Fruit fly (Drosophila melanogaster) whole organism, prepupa: ENCODE results near the gene Wnt10.

Experiments
- Blimp-1 ChIP-seq: fragments of 200-800 bp; sonication (Bioruptor generic); optimal IDR thresholded peaks from 3 replicates; lab custom pipeline; 2017; ENCODE audit warnings: missing biosample characterization, missing genetic modification characterization, mild to moderate bottlenecking, moderate library complexity, missing genetic modification reagents
- CG10631 ChIP-seq: fragments of 200-800 bp; sonication (Bioruptor generic); optimal IDR thresholded peaks from 2 replicates; lab custom pipeline; 2016; ENCODE audit warnings: missing biosample characterization, missing genetic modification characterization
- CG11294 ChIP-seq: fragments of 200-800 bp; sonication (Bioruptor generic); IDR thresholded peaks from 2 replicates; pipeline ENCODE4 v1.3.6; 2022; ENCODE audit warnings: missing biosample characterization, missing genetic modification characterization
- CG11902 ChIP-seq: fragments of 200-800 bp; sonication (Bioruptor generic); optimal IDR thresholded peaks from 3 replicates; lab custom pipeline; 2016; ENCODE audit warnings: missing biosample characterization, missing genetic modification characterization
- CG15336 ChIP-seq: fragments of 200-800 bp; sonication (Bioruptor generic); IDR thresholded peaks from 2 replicates; pipeline ENCODE4 v1.3.6; 2022; ENCODE audit warnings: missing biosample characterization, missing genetic modification characterization
- CG1621 ChIP-seq: fragments of 200-800 bp; sonication (Bioruptor generic); optimal IDR thresholded peaks from 3 replicates; lab custom pipeline; 2018; ENCODE audit warnings: missing biosample characterization, mild to moderate bottlenecking, missing genetic modification characterization
- CG16779 ChIP-seq: fragments of 200-800 bp; sonication (Bioruptor generic); optimal IDR thresholded peaks from 3 replicates; lab custom pipeline; 2017; ENCODE audit warnings: missing biosample characterization, mild to moderate bottlenecking, missing genetic modification characterization
- CG3032 ChIP-seq: fragments of 200-800 bp; optimal IDR thresholded peaks from 2 replicates; lab custom pipeline; 2019; ENCODE audit warnings: missing biosample characterization, mild to moderate bottlenecking, missing genetic modification characterization, moderate library complexity
- CG31627 ChIP-seq: fragments of 200-800 bp; sonication (Bioruptor generic); optimal IDR thresholded peaks from 3 replicates; lab custom pipeline; 2016; ENCODE audit warnings: missing biosample characterization, missing genetic modification characterization
- CG34406 ChIP-seq: fragments of 200-800 bp; sonication (Bioruptor generic); optimal IDR thresholded peaks from 3 replicates; lab custom pipeline; 2016; ENCODE audit warnings: missing biosample characterization, missing genetic modification characterization
- CG6276 ChIP-seq: fragments of 200-800 bp; sonication (Bioruptor generic); optimal IDR thresholded peaks from 2 replicates; lab custom pipeline; 2017; ENCODE audit warnings: missing biosample characterization, mild to moderate bottlenecking, missing genetic modification characterization
- CG6854 ChIP-seq: fragments of 200-800 bp; sonication (Bioruptor generic); optimal IDR thresholded peaks from 2 replicates; lab custom pipeline; 2017; ENCODE audit warnings: missing biosample characterization, mild to moderate bottlenecking, missing genetic modification characterization
- CG8319 ChIP-seq: fragments of 200-800 bp; sonication (Bioruptor generic); optimal IDR thresholded peaks from 3 replicates; lab custom pipeline; 2016; ENCODE audit warnings: missing biosample characterization, missing genetic modification characterization
- CG8632 ChIP-seq: fragments of 200-800 bp; sonication (Bioruptor generic); optimal IDR thresholded peaks from 3 replicates; lab custom pipeline; 2016; ENCODE audit warnings: missing biosample characterization, missing genetic modification characterization
- CG9139 ChIP-seq: fragments of 200-800 bp; sonication (Bioruptor generic); optimal IDR thresholded peaks from 3 replicates; lab custom pipeline; 2017; ENCODE audit warnings: missing biosample characterization, mild to moderate bottlenecking, missing genetic modification characterization
- Eip75B ChIP-seq: fragments of 200-800 bp; sonication (Bioruptor generic); optimal IDR thresholded peaks from 3 replicates; lab custom pipeline; 2016; ENCODE audit warnings: missing biosample characterization, missing genetic modification characterization
- Eip78C ChIP-seq: fragments of 200-800 bp; sonication (Bioruptor generic); peaks from one replicate; lab custom pipeline; 2016; ENCODE audit warnings: missing biosample characterization, missing genetic modification characterization
- Eip93F ChIP-seq: fragments of 200-800 bp; sonication (Bioruptor generic); optimal IDR thresholded peaks from 2 replicates; lab custom pipeline; 2016; ENCODE audit warnings: missing biosample characterization, mild to moderate bottlenecking, missing genetic modification characterization
- Ets21C ChIP-seq: fragments of 200-800 bp; sonication (Bioruptor generic); optimal IDR thresholded peaks from 3 replicates; lab custom pipeline; 2016; ENCODE audit warnings: missing biosample characterization, missing genetic modification characterization
- Ets96B ChIP-seq: fragments of 200-800 bp; optimal IDR thresholded peaks from 2 replicates; lab custom pipeline; 2019; ENCODE audit warnings: missing biosample characterization, mild to moderate bottlenecking, missing genetic modification characterization, moderate library complexity
- Gug ChIP-seq: fragments of 200-800 bp; sonication (Bioruptor generic); IDR thresholded peaks from 2 replicates; pipeline ENCODE4 v1.3.6; 2022; ENCODE audit warnings: missing biosample characterization, missing genetic modification characterization
- Hr39 ChIP-seq: fragments of 200-800 bp; sonication (Bioruptor generic); optimal IDR thresholded peaks from 2 replicates; lab custom pipeline; 2016; ENCODE audit warnings: missing biosample characterization, missing genetic modification characterization
- Hr4 ChIP-seq: fragments of 200-800 bp; sonication (Bioruptor generic); optimal IDR thresholded peaks from 3 replicates; lab custom pipeline; 2016; ENCODE audit warnings: missing biosample characterization, missing genetic modification characterization
- Lpt ChIP-seq: fragments of 200-800 bp; sonication (Bioruptor generic); optimal IDR thresholded peaks from 3 replicates; lab custom pipeline; 2016; ENCODE audit warnings: missing biosample characterization, missing genetic modification characterization
- Met ChIP-seq: fragments of 200-800 bp; sonication (Bioruptor generic); optimal IDR thresholded peaks from 3 replicates; lab custom pipeline; 2016; ENCODE audit warnings: missing biosample characterization, missing genetic modification characterization
- OdsH ChIP-seq: fragments of 200-800 bp; sonication (Bioruptor generic); optimal IDR thresholded peaks from 3 replicates; lab custom pipeline; 2016; ENCODE audit warnings: missing biosample characterization, missing genetic modification characterization
- Sox102F ChIP-seq: fragments of 200-800 bp; sonication (Bioruptor generic); optimal IDR thresholded peaks from 2 replicates; lab custom pipeline; 2016; ENCODE audit warnings: missing biosample characterization, mild to moderate bottlenecking, missing genetic modification characterization
- Sox15 ChIP-seq: fragments of 200-800 bp; sonication (Bioruptor generic); optimal IDR thresholded peaks from 3 replicates; lab custom pipeline; 2016; ENCODE audit warnings: missing biosample characterization, missing genetic modification characterization
- achi ChIP-seq: fragments of 200-800 bp; sonication (Bioruptor generic); optimal IDR thresholded peaks from 3 replicates; lab custom pipeline; 2016; ENCODE audit warnings: missing biosample characterization, missing genetic modification characterization
- acj6 ChIP-seq: fragments of 200-800 bp; sonication (Bioruptor generic); optimal IDR thresholded peaks from 3 replicates; lab custom pipeline; 2016; ENCODE audit warnings: missing biosample characterization, missing genetic modification characterization
- dac ChIP-seq: fragments of 200-800 bp; sonication (Bioruptor generic); optimal IDR thresholded peaks from 2 replicates; lab custom pipeline; 2017; ENCODE audit warnings: missing biosample characterization, mild to moderate bottlenecking, missing genetic modification characterization
- dsx ChIP-seq: fragments of 200-800 bp; optimal IDR thresholded peaks from 3 replicates; lab custom pipeline; 2019; ENCODE audit warnings: missing biosample characterization, mild to moderate bottlenecking, missing genetic modification characterization, moderate library complexity; ENCODE audit not compliant: poor library complexity, severe bottlenecking
- esn ChIP-seq: fragments of 200-800 bp; sonication (Bioruptor generic); optimal IDR thresholded peaks from 2 replicates; lab custom pipeline; 2016; ENCODE audit warnings: missing biosample characterization, mild to moderate bottlenecking, missing genetic modification characterization, moderate library complexity
- fd59A ChIP-seq: fragments of 200-800 bp; sonication (Bioruptor generic); optimal IDR thresholded peaks from 2 replicates; lab custom pipeline; 2017; ENCODE audit warnings: missing biosample characterization, mild to moderate bottlenecking, missing genetic modification characterization, missing genetic modification reagents
- fd85E ChIP-seq: fragments of 200-800 bp; sonication (Bioruptor generic); optimal IDR thresholded peaks from 3 replicates; lab custom pipeline; 2016; ENCODE audit warnings: missing biosample characterization, missing genetic modification characterization
- lz ChIP-seq: fragments of 200-800 bp; sonication (Bioruptor generic); optimal IDR thresholded peaks from 3 replicates; lab custom pipeline; 2016; ENCODE audit warnings: missing biosample characterization, missing genetic modification characterization
- net ChIP-seq: fragments of 200-800 bp; sonication (Bioruptor generic); optimal IDR thresholded peaks from 3 replicates; lab custom pipeline; 2016; ENCODE audit warnings: missing biosample characterization, missing genetic modification characterization
- pdm3 ChIP-seq: fragments of 200-800 bp; sonication (Bioruptor generic); optimal IDR thresholded peaks from 3 replicates; lab custom pipeline; 2016; ENCODE audit warnings: missing biosample characterization, missing genetic modification characterization
- salr ChIP-seq, 2 experiments: fragments of 200-800 bp; sonication (Bioruptor generic); optimal IDR thresholded peaks; 3 replicates each; lab custom pipeline; 2016 to 2018; ENCODE audit warnings: missing biosample characterization in 2 of 2, missing genetic modification characterization in 2 of 2, mild to moderate bottlenecking in 1 of 2
- spab ChIP-seq: fragments of 200-800 bp; sonication (Bioruptor generic); optimal IDR thresholded peaks from 2 replicates; lab custom pipeline; 2017; ENCODE audit warnings: missing biosample characterization, mild to moderate bottlenecking, missing genetic modification characterization, missing genetic modification reagents
- ss ChIP-seq, 2 experiments: fragments of 200-800 bp; sonication (Bioruptor generic); optimal IDR thresholded peaks; 2 replicates in 1 of 2; 3 replicates in 1 of 2; lab custom pipeline; 2017 to 2018; ENCODE audit warnings: mild to moderate bottlenecking in 2 of 2, missing biosample characterization in 2 of 2, missing genetic modification characterization in 2 of 2, moderate library complexity in 1 of 2
- svp ChIP-seq: fragments of 200-800 bp; sonication (Bioruptor generic); peaks from one replicate; lab custom pipeline; 2016; ENCODE audit warnings: missing biosample characterization, missing genetic modification characterization
- topi ChIP-seq: fragments of 200-800 bp; sonication (Bioruptor generic); optimal IDR thresholded peaks from 3 replicates; lab custom pipeline; 2016; ENCODE audit warnings: missing biosample characterization, missing genetic modification characterization
- vri ChIP-seq: fragments of 200-800 bp; sonication (Bioruptor generic); optimal IDR thresholded peaks from 3 replicates; lab custom pipeline; 2016; ENCODE audit warnings: missing biosample characterization, mild to moderate bottlenecking, missing genetic modification characterization

Gene Wnt10

DNA sequence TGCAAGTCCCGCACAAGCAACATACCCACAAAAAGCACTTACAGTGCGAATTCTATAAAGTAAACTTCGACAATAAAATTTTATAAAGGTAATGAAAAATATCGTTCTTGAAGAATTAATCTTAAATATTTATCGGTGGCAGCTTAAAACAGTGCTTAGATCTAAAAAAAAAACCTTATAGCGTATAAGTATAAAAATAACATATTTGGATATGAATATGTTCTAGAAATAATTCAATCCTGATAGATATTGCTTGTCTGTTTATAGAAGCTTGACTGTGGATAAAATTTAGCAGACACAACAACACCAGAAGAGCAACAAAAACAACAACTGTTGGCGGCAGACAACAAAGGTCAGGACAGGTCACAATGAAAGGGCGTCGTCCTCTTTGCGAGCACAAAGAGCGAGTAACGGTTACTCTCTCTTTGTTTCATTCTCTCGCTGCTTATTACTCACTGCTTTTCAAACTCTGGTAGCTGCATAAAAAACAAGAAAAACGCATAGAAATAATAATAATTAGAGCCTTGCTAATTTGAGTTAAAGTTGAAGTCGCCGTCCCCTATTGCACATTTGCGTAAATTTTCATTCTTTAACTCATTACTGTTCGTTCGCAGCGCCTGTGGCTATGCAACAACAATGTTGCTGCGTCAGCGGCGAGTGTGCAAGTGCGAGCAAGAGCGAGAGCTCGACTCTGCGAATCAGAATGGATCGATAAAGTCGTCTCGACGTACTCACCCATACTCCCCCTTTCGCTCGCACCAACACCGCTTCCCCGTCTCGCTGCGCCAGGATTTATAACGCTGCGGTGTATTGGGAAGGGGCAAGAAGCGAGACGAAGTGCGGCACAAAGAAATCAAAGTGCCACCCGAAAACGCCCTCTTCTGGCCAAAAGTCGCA, 56.5 kb downstream of the Wnt10 start (continued):
- TF ChIP-seq Ets21C (peak; percentile 62), fd59A (GFP tag; lab: Kevin White, UChicago) (peak; percentile 44), CG1621 (no peak), Sox15 (no peak), Ets96B (peak; percentile 58), Hr39 (peak; percentile 69), dsx (GFP tag; lab: Kevin White, UChicago) (peak; percentile 87), ss (GFP tag; optimal IDR thresholded peaks at IDR 0.05; lab: Kevin White, UChicago) (peak in 1 of 2 experiments; percentile 76), Blimp-1 (GFP tag; lab: Kevin White, UChicago) (peak; percentile 62), acj6 (GFP tag; lab: Kevin White, UChicago) (peak; percentile 30), vri (no peak), lz (GFP tag; lab: Kevin White, UChicago) (peak; percentile 85), Eip78C (GFP tag; lab: Kevin White, UChicago) (peak; percentile 86), Sox102F (GFP tag; lab: Kevin White, UChicago) (peak; percentile 79), Met (GFP tag; lab: Kevin White, UChicago) (peak; percentile 92), CG6276 (peak; percentile 34), Lpt (GFP tag; lab: Kevin White, UChicago) (no peak), pdm3 (GFP tag; lab: Kevin White, UChicago) (peak; percentile 65), dac (GFP tag; lab: Kevin White, UChicago) (no peak), Hr4 (peak; percentile 44)
- TF ChIP-seq, all 60 proteins: peak for 47

DNA sequence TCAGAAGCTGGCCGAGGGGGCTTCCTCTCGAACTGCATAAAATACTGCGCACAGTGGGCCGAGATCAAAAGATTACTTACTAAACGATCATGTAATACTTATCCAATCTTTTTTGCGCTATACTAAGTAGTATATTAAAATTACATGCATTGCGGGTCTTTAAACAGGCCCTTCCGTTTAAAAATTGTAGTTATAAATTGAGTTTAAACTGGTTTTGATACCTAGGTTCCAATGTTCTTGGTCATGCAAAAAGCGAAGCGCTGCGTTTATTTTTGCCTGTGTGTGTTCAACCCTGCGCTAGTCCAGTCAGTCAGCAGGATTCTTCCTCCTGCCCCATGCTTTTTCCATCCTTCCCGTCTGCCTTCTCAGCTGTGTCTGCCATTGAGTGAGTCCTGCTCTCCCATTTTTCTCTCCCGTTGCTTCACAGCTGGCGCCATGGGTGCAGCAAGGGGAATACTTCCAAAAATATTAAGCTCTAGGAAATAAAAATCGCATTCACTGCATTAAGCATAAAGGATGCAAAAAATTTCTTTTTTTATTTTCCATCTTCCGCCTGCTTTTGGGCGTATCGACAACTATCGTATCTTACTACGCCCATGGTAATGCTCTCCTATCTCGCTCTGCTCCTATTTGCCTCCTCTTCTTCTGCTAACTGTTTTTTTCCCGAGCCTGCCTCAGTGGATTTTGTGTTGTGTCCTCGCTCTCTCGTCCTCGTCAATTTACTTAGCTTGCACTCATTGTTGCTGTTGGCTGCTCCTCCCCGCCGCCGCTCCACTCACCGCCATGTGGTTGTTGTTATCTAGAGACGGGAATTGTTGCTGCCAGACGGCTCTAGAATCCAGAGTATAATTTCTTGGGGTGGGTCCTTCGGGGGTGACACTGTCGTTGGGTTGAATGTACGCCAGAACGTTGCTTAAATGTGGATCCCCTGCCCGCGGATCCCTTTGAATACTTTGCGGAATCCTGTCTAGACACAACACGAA, 57.4 kb downstream of the Wnt10 start:
- TF ChIP-seq CG16779 (tag; lab: Kevin White, UChicago): peak; percentile 70
- peak; percentile 63 to 90 for TF ChIP-seq salr (GFP tag; optimal IDR thresholded peaks at IDR 0.05; lab: Kevin White, UChicago)
- peak; percentile 92 for TF ChIP-seq CG3032 (tag; lab: Kevin White, UChicago)
- peak; percentile 68 for TF ChIP-seq CG11902
- peak; percentile 66 for TF ChIP-seq Eip93F
- TF ChIP-seq esn (GFP tag; lab: Kevin White, UChicago): peak; percentile 88
- peak; percentile 80 for TF ChIP-seq Eip75B (GFP tag; lab: Kevin White, UChicago)
- TF ChIP-seq dsx (GFP tag; lab: Kevin White, UChicago): peak; percentile 85
- peak; percentile 91 for TF ChIP-seq pdm3 (GFP tag; lab: Kevin White, UChicago)
- TF ChIP-seq Gug: peak; percentile 75
- TF ChIP-seq Ets21C: peak; percentile 77
- TF ChIP-seq achi (GFP tag; lab: Kevin White, UChicago): peak; percentile 85
- TF ChIP-seq OdsH: peak; percentile 91
- peak; percentile 72 for TF ChIP-seq CG8319 (GFP tag; lab: Kevin White, UChicago)
- peak; percentile 83 for TF ChIP-seq CG9139 (GFP tag; lab: Kevin White, UChicago)
- peak; percentile 96 for TF ChIP-seq Ets96B
- TF ChIP-seq net: peak; percentile 76
- TF ChIP-seq CG15336: peak; percentile 79
- peak; percentile 61 for TF ChIP-seq CG11294 (GFP tag; lab: Robert Waterston, UW)
- TF ChIP-seq Sox15: peak; percentile 63
- TF ChIP-seq CG34406: peak; percentile 69
- TF ChIP-seq vri: peak; percentile 78
- peak; percentile 26 for TF ChIP-seq CG6854 (GFP tag; lab: Kevin White, UChicago)
- TF ChIP-seq svp (GFP tag; lab: Kevin White, UChicago): peak; percentile 94
- TF ChIP-seq fd85E (GFP tag; lab: Kevin White, UChicago): peak; percentile 23
- TF ChIP-seq lz (GFP tag; lab: Kevin White, UChicago): peak; percentile 87
- TF ChIP-seq CG10631 (GFP tag; lab: Kevin White, UChicago): peak; percentile 91
- peak; percentile 77 for TF ChIP-seq Hr39
- TF ChIP-seq CG6276: peak; percentile 55
- TF ChIP-seq CG8632 (GFP tag; lab: Kevin White, UChicago): peak; percentile 74
- TF ChIP-seq topi (GFP tag; lab: Kevin White, UChicago): peak; percentile 89
- TF ChIP-seq CG31627 (GFP tag; lab: Kevin White, UChicago): peak; percentile 74
- peak; percentile 89 for TF ChIP-seq spab
